Worm (Caenorhabditis elegans) whole organism, L4 larva: ENCODE results near the gene ZK507.1.

ENCODE experiments used
- F26F4.8 ChIP-seq: fragments of 200-800 bp; sonication (Bioruptor generic); conservative IDR thresholded peaks from 2 replicates; pipeline ENCODE4 v1.3.6; 2022; ENCODE audit warnings: missing genetic modification characterization, missing compliant biosample characterization
- T26A8.4 ChIP-seq: fragments of 200-800 bp; sonication (Bioruptor generic); IDR thresholded peaks from 2 replicates; pipeline ENCODE4 v1.3.6; 2022; ENCODE audit warnings: missing genetic modification characterization, missing compliant biosample characterization
- Y5F2A.4 ChIP-seq: fragments of 200-800 bp; sonication (Bioruptor generic); optimal IDR thresholded peaks from 2 replicates; lab custom pipeline; 2018; ENCODE audit warnings: mild to moderate bottlenecking, missing genetic modification characterization, missing compliant biosample characterization
- ZK337.2 ChIP-seq: fragments of 200-800 bp; sonication (Bioruptor generic); IDR thresholded peaks from 2 replicates; pipeline ENCODE4 v1.3.6; 2022; ENCODE audit warnings: missing genetic modification reagents, missing genetic modification characterization, missing compliant biosample characterization
- aha-1 ChIP-seq: fragments of 150-350 bp; peaks from one replicate; lab custom pipeline; 2014; ENCODE audit warnings: missing biosample characterization, missing genetic modification characterization
- ama-1 ChIP-seq: fragments of 150-350 bp; optimal IDR thresholded peaks from 2 replicates; lab custom pipeline; 2014; ENCODE audit warnings: inconsistent platforms, mixed read lengths
- cey-2 ChIP-seq: sonication (generic microtip); optimal IDR thresholded peaks from 3 replicates; lab custom pipeline; 2017; ENCODE audit warnings: missing genetic modification characterization, mild to moderate bottlenecking, missing compliant biosample characterization, antibody characterized with exemption, borderline replicate concordance; ENCODE audit not compliant: insufficient read depth
- ctbp-1 ChIP-seq: fragments of 200-800 bp; sonication (Bioruptor generic); IDR thresholded peaks from 2 replicates; pipeline ENCODE4 v1.3.6; 2022; ENCODE audit warnings: missing genetic modification reagents, missing genetic modification characterization, missing compliant biosample characterization
- daf-12 ChIP-seq: fragments of 150-350 bp; optimal IDR thresholded peaks from 2 replicates; lab custom pipeline; 2014; ENCODE audit warnings: missing biosample characterization, missing genetic modification reagents, missing genetic modification characterization
- daf-16 ChIP-seq, 3 experiments: sonication (generic microtip); optimal IDR thresholded peaks; 2 replicates each; lab custom pipeline; 2016 to 2017; ENCODE audit warnings: missing genetic modification characterization in 3 of 3, missing genetic modification reagents in 3 of 3, mild to moderate bottlenecking in 2 of 3, missing compliant biosample characterization in 2 of 3, missing biosample characterization in 1 of 3, moderate library complexity in 1 of 3
- daf-19 ChIP-seq: fragments of 200-800 bp; sonication (Bioruptor generic); conservative IDR thresholded peaks from 2 replicates; pipeline ENCODE4 v1.3.6; 2022; ENCODE audit warnings: missing genetic modification characterization, missing compliant biosample characterization
- dpl-1 ChIP-seq: fragments of 150-350 bp; optimal IDR thresholded peaks from 2 replicates; lab custom pipeline; 2014; ENCODE audit warnings: missing biosample characterization, missing genetic modification reagents, missing genetic modification characterization
- egl-43 ChIP-seq: fragments of 200-800 bp; sonication (Bioruptor generic); IDR thresholded peaks from 2 replicates; pipeline ENCODE4 v1.3.6; 2022; ENCODE audit warnings: missing genetic modification reagents, missing genetic modification characterization, missing compliant biosample characterization
- hlh-30 ChIP-seq: sonication (generic microtip); optimal IDR thresholded peaks from 2 replicates; lab custom pipeline; 2017; ENCODE audit warnings: antibody characterized with exemption, mild to moderate bottlenecking, missing genetic modification characterization, missing compliant biosample characterization; ENCODE audit not compliant: insufficient read depth
- hmg-1.1 ChIP-seq: fragments of 200-800 bp; sonication (Bioruptor generic); IDR thresholded peaks from 2 replicates; pipeline ENCODE4 v1.3.6; 2022; ENCODE audit warnings: missing genetic modification reagents, missing genetic modification characterization, missing compliant biosample characterization
- lin-38 ChIP-seq: fragments of 200-800 bp; sonication (Bioruptor generic); IDR thresholded peaks from 2 replicates; pipeline ENCODE4 v1.3.6; 2022; ENCODE audit warnings: missing genetic modification reagents, missing genetic modification characterization, missing compliant biosample characterization
- lir-3 ChIP-seq: sonication (generic microtip); optimal IDR thresholded peaks from 2 replicates; lab custom pipeline; 2016; ENCODE audit warnings: mild to moderate bottlenecking, missing genetic modification characterization, missing compliant biosample characterization
- madf-5 ChIP-seq, 2 experiments: fragments of 200-800 bp; sonication (Bioruptor generic); IDR thresholded peaks; 2 replicates each; pipeline ENCODE4 v1.3.6; 2022; ENCODE audit warnings: missing compliant biosample characterization in 2 of 2, missing genetic modification characterization in 2 of 2
- mes-2 ChIP-seq: sonication (generic microtip); optimal IDR thresholded peaks from 2 replicates; lab custom pipeline; 2016; ENCODE audit warnings: missing genotype, mild to moderate bottlenecking, missing genetic modification characterization, missing compliant biosample characterization; ENCODE audit not compliant: poor library complexity, severe bottlenecking
- nhr-28 ChIP-seq: fragments of 150-350 bp; optimal IDR thresholded peaks from 2 replicates; lab custom pipeline; 2014; ENCODE audit warnings: missing biosample characterization, missing genetic modification characterization
- nhr-41 ChIP-seq: fragments of 200-800 bp; sonication (Bioruptor generic); IDR thresholded peaks from 2 replicates; pipeline ENCODE4 v1.3.6; 2022; ENCODE audit warnings: missing genetic modification reagents, missing genetic modification characterization, missing compliant biosample characterization
- nhr-76 ChIP-seq: fragments of 150-350 bp; optimal IDR thresholded peaks from 2 replicates; lab custom pipeline; 2014; ENCODE audit warnings: missing biosample characterization, missing genetic modification characterization
- nhr-77 ChIP-seq: fragments of 150-350 bp; optimal IDR thresholded peaks from 2 replicates; lab custom pipeline; 2014; ENCODE audit warnings: missing biosample characterization, missing genetic modification characterization
- pha-4 ChIP-seq, 2 experiments: fragments of 150-350 bp in 1 of 2; fragments of 200-800 bp in 1 of 2; sonication (Bioruptor generic) in 1 of 2; IDR thresholded peaks in 1 of 2; optimal IDR thresholded peaks in 1 of 2; 2 replicates each; pipeline versions ENCODE4 v1.3.6 to Lab custom; 2014 to 2022; ENCODE audit warnings: missing genetic modification characterization in 2 of 2, missing genetic modification reagents in 2 of 2, missing biosample characterization in 1 of 2, missing compliant biosample characterization in 1 of 2
- pqm-1 ChIP-seq: sonication (generic microtip); optimal IDR thresholded peaks from 2 replicates; lab custom pipeline; 2017; ENCODE audit warnings: missing biosample characterization, missing genetic modification characterization
- sdz-12 ChIP-seq: fragments of 200-800 bp; sonication (Bioruptor generic); optimal IDR thresholded peaks from 2 replicates; lab custom pipeline; 2018; ENCODE audit warnings: mild to moderate bottlenecking, missing genetic modification characterization, missing compliant biosample characterization
- snpc-1.2 ChIP-seq: fragments of 200-800 bp; sonication (Bioruptor generic); IDR thresholded peaks from 2 replicates; pipeline ENCODE4 v1.3.6; 2022; ENCODE audit warnings: missing genetic modification reagents, missing genetic modification characterization, missing compliant biosample characterization
- snpc-4 ChIP-seq: fragments of 150-350 bp; optimal IDR thresholded peaks from 2 replicates; lab custom pipeline; 2014; ENCODE audit warnings: missing biosample characterization, missing genetic modification characterization
- spr-3 ChIP-seq: fragments of 200-800 bp; sonication (Bioruptor generic); optimal IDR thresholded peaks from 2 replicates; lab custom pipeline; 2018; ENCODE audit warnings: mild to moderate bottlenecking, missing genetic modification characterization, missing compliant biosample characterization
- unc-62 ChIP-seq, 3 experiments: fragments of 150-350 bp in 1 of 3; sonication (generic microtip); optimal IDR thresholded peaks in 2 of 3; peaks in 1 of 3; 1 replicate in 1 of 3; 2 replicates in 2 of 3; lab custom pipeline; 2014 to 2017; ENCODE audit warnings: missing biosample characterization in 3 of 3, missing genetic modification characterization in 3 of 3, missing genetic modification reagents in 3 of 3, missing genotype in 1 of 3
- ztf-7 ChIP-seq: fragments of 150-350 bp; optimal IDR thresholded peaks from 2 replicates; lab custom pipeline; 2014; ENCODE audit warnings: missing biosample characterization, missing genetic modification characterization

The ZK507.1 gene

DNA sequence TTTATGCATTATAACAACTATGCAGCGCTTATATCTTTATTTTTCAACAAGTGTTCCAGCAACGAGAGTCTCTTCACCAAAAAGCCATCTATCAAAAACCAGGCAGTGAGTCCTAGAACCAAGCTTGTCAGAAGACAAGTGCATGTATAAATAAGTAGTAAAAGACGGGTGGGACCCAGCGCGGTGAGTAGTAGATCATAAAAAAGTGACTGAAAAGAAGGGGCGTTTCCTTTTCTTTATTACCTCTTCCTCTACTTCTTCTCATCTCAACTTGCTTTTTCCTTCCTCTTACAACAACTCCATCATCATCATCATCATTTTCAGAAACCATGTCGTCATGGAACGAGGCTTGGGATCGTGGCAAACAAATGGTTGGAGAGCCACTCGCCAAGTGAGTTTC, 35.5 kb upstream of the ZK507.1 start, which contains the start of gene eat-4:
Gene eat-4, plus strand, starts transcription at position 301 of the 400 bp plus-strand sequence.
- TF ChIP-seq daf-19 (GFP tag; lab: Robert Waterston, UW) (no peak), F26F4.8 (GFP tag; lab: Robert Waterston, UW) (no peak), cey-2 (tag; lab: Kevin White, UChicago) (no peak), daf-12 (tag; lab: Kevin White, UChicago) (no peak), nhr-41 (GFP tag; lab: Robert Waterston, UW) (no peak), pqm-1 (tag; lab: Kevin White, UChicago) (no peak), snpc-4 (tag; lab: Kevin White, UChicago) (no peak)

ce11 chrIII:9130588-9130987, 29.5 kb upstream of the ZK507.1 start, which contains the start of gene ZK512.10:
TSS of gene ZK512.10 (plus strand) at chrIII:9130888.
- TF ChIP-seq ctbp-1 (GFP tag; lab: Robert Waterston, UW) (no peak), daf-16 (GFP tag; optimal IDR thresholded peaks at IDR 0.05; lab: Kevin White, UChicago) (no peak), daf-16 (tag; optimal IDR thresholded peaks at IDR 0.05; lab: Kevin White, UChicago) (no peak), ztf-7 (tag; lab: Kevin White, UChicago) (no peak), ama-1 (lab: Kevin White, UChicago) (no peak), lin-38 (GFP tag; lab: Robert Waterston, UW) (no peak), nhr-28 (no peak), madf-5 (GFP tag; IDR thresholded peaks at IDR 0.05; lab: Robert Waterston, UW) (no peak), snpc-1.2 (GFP tag; lab: Robert Waterston, UW) (no peak), nhr-76 (tag; lab: Kevin White, UChicago) (no peak), mes-2 (tag; lab: Kevin White, UChicago) (no peak), unc-62 (GFP tag; optimal IDR thresholded peaks at IDR 0.05 in 1 of 2; lab: Kevin White, UChicago) (no peak), unc-62 (tag; optimal IDR thresholded peaks at IDR 0.05; lab: Kevin White, UChicago) (no peak), sdz-12 (GFP tag; lab: Kevin White, UChicago) (no peak), ZK337.2 (GFP tag; lab: Robert Waterston, UW) (no peak), T26A8.4 (GFP tag; lab: Robert Waterston, UW) (no peak), egl-43 (GFP tag; lab: Robert Waterston, UW) (no peak), Y5F2A.4 (GFP tag; lab: Kevin White, UChicago) (no peak), spr-3 (GFP tag; lab: Kevin White, UChicago) (no peak)
- TF ChIP-seq, all 104 proteins: peak for 0

DNA sequence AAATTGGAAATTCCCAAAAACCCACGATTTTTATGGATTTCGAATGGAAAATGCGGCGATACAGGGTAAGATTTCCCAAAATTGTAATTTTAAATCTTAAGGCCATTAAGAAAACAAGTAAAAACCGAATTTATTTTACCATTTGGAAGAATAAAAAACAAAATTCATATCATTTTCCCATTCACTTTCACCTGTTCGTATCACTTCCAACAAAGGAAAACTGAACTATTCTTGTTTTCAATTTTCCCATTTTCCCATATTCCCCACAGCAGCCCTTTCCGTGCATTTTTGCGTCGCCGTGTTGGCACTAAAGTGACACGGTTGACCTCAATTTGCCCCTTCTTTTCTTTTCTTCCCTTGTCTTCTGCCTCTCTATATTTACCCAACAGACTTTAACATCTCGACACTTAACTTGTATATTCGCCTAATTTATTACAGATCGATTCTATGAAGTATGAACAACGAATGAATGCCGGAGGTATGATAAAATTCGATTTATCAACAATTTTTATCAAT, 24.7 kb upstream of the ZK507.1 start, which contains the start of gene sec-16A.1:
Gene sec-16A.1, plus strand, starts transcription at position 51 of the 516 bp plus-strand sequence.
- TF ChIP-seq nhr-77 (no peak), mes-2 (tag; lab: Kevin White, UChicago) (peak; percentile 75), dpl-1 (GFP tag; lab: Kevin White, UChicago) (peak; percentile 41), nhr-28 (peak; percentile 4), Y5F2A.4 (GFP tag; lab: Kevin White, UChicago) (no peak), nhr-41 (GFP tag; lab: Robert Waterston, UW) (no peak), hlh-30 (no peak), spr-3 (GFP tag; lab: Kevin White, UChicago) (no peak), pha-4 (GFP tag; IDR thresholded peaks at IDR 0.05; lab: Robert Waterston, UW) (no peak), pha-4 (tag; optimal IDR thresholded peaks at IDR 0.05; lab: Kevin White, UChicago) (peak; percentile 60), unc-62 (GFP tag; optimal IDR thresholded peaks at IDR 0.05 in 1 of 2; lab: Kevin White, UChicago) (peak in 1 of 2 experiments; percentile 93), unc-62 (tag; optimal IDR thresholded peaks at IDR 0.05; lab: Kevin White, UChicago) (no peak), aha-1 (tag; lab: Kevin White, UChicago) (peak; percentile 44), hmg-1.1 (GFP tag; lab: Robert Waterston, UW) (0 out of 2 replicates have a peak, but pooled peaks have one; percentile 24)

DNA sequence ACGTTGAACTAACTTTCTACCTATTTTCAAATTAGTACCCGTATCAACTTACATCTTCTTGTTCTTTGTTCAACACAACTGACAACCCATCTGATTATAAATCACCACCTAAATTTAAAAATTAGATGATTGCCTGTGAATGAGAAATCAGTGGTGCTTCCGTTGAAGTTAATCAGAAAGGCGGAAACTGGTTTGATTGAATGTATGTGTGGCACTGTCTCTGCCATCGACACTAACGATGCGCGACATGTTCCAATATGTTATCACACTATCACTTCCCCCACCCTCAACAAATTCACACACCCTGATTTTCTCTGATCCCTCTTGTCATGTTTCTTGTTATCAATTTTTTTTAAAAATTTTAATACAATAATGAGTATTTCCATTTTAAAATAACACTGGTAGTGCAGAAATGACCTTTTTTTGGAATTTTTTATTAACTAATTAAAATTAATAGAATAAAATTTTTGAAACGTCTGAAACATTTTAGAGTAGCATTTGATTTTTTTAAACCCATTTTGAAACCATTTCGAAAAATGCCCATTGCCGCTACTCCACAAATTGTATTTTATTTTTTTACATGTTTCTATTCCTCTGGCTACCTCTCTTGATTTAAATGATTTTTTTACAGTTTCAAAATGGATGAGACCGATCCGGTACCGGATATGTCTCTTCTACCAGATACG, 18.0 kb upstream of the ZK507.1 start, which contains the start of gene ced-11:
Gene ced-11, plus strand, starts transcription at position 636 of the 686 bp plus-strand sequence.
- TF ChIP-seq lir-3 (tag; lab: Kevin White, UChicago): no peak
- TF ChIP-seq unc-62 (GFP tag; optimal IDR thresholded peaks at IDR 0.05 in 1 of 2; lab: Kevin White, UChicago): peak in 1 of 2 experiments; percentile 17
- no peak for TF ChIP-seq unc-62 (tag; optimal IDR thresholded peaks at IDR 0.05; lab: Kevin White, UChicago)
